Worm (Caenorhabditis elegans) whole organism, young adult: ENCODE data around the gene ZC239.4.
"Not testable (repeated sequence)": the region's sequence is repeated elsewhere in the genome, so short reads cannot be mapped to it uniquely, and the experiment has no call there.

Experiments used
- B0336.3 ChIP-seq: fragments of 200-800 bp; sonication (Bioruptor generic); IDR thresholded peaks from 2 replicates; pipeline ENCODE4 v1.3.6; 2022; ENCODE audit warnings: missing genetic modification characterization, missing compliant biosample characterization
- C06A6.2 ChIP-seq: fragments of 200-800 bp; sonication (Bioruptor generic); conservative IDR thresholded peaks from 2 replicates; pipeline ENCODE4 v1.3.6; 2022; ENCODE audit warnings: missing genetic modification characterization, missing compliant biosample characterization
- F10E7.11 ChIP-seq: sonication (generic microtip); optimal IDR thresholded peaks from 2 replicates; lab custom pipeline; 2017; ENCODE audit warnings: mild to moderate bottlenecking, missing genetic modification characterization, moderate library complexity, missing compliant biosample characterization
- F23B12.7 ChIP-seq: sonication (generic microtip); optimal IDR thresholded peaks from 2 replicates; lab custom pipeline; 2017; ENCODE audit warnings: missing genetic modification characterization, mild to moderate bottlenecking, missing compliant biosample characterization, antibody characterized with exemption, moderate library complexity; ENCODE audit not compliant: insufficient read depth
- F37B4.10 ChIP-seq: fragments of 200-800 bp; sonication (Bioruptor generic); IDR thresholded peaks from 2 replicates; pipeline ENCODE4 v1.3.6; 2022; ENCODE audit warnings: missing genetic modification characterization, missing compliant biosample characterization
- F57C9.4 ChIP-seq: sonication (generic microtip); optimal IDR thresholded peaks from 2 replicates; lab custom pipeline; 2017; ENCODE audit warnings: mild to moderate bottlenecking, missing genetic modification characterization, missing compliant biosample characterization
- Y67H2A.10 ChIP-seq: fragments of 200-800 bp; sonication (Bioruptor generic); conservative IDR thresholded peaks from 2 replicates; pipeline ENCODE4 v1.3.6; 2022; ENCODE audit warnings: missing genetic modification reagents, missing genetic modification characterization, missing compliant biosample characterization
- ama-1 ChIP-seq, 3 experiments: fragments of 150-350 bp in 1 of 3; sonication (generic microtip) in 2 of 3; optimal IDR thresholded peaks; 2 replicates each; lab custom pipeline; 2014 to 2018; ENCODE audit warnings: missing biosample characterization in 2 of 3, missing genetic modification characterization in 2 of 3, missing genetic modification reagents in 2 of 3
- ccch-3 ChIP-seq: fragments of 200-800 bp; sonication (Bioruptor generic); optimal IDR thresholded peaks from 2 replicates; lab custom pipeline; 2018; ENCODE audit warnings: mild to moderate bottlenecking, missing genetic modification characterization, missing compliant biosample characterization
- cebp-1 ChIP-seq, 2 experiments: fragments of 200-800 bp in 1 of 2; sonication (Bioruptor generic) in 1 of 2; sonication (generic microtip) in 1 of 2; IDR thresholded peaks in 1 of 2; optimal IDR thresholded peaks in 1 of 2; 2 replicates each; pipeline versions ENCODE4 v1.3.6 to Lab custom; 2017 to 2022; ENCODE audit warnings: missing compliant biosample characterization in 2 of 2, missing genetic modification characterization in 2 of 2, mild to moderate bottlenecking in 1 of 2, missing genetic modification reagents in 1 of 2, moderate library complexity in 1 of 2
- cebp-2 ChIP-seq: fragments of 200-800 bp; sonication (Bioruptor generic); IDR thresholded peaks from 2 replicates; pipeline ENCODE4 v1.3.6; 2022; ENCODE audit warnings: missing genetic modification characterization, missing compliant biosample characterization
- ceh-100 ChIP-seq: fragments of 200-800 bp; sonication (Bioruptor generic); IDR thresholded peaks from 2 replicates; pipeline ENCODE4 v1.3.6; 2022; ENCODE audit warnings: missing genetic modification reagents, missing genetic modification characterization, missing compliant biosample characterization
- ceh-40 ChIP-seq: fragments of 200-800 bp; sonication (Bioruptor generic); IDR thresholded peaks from 2 replicates; pipeline ENCODE4 v1.3.6; 2022; ENCODE audit warnings: missing genetic modification characterization, missing compliant biosample characterization
- efl-1 ChIP-seq: fragments of 150-350 bp; optimal IDR thresholded peaks from 2 replicates; lab custom pipeline; 2014; ENCODE audit warnings: missing biosample characterization, missing genetic modification reagents, missing genetic modification characterization
- gei-17 ChIP-seq: fragments of 200-800 bp; sonication (Bioruptor generic); optimal IDR thresholded peaks from 2 replicates; lab custom pipeline; 2018; ENCODE audit warnings: mild to moderate bottlenecking, missing genetic modification characterization, missing compliant biosample characterization
- hrde-1 ChIP-seq: sonication (generic microtip); optimal IDR thresholded peaks from 2 replicates; lab custom pipeline; 2016; ENCODE audit warnings: missing genetic modification characterization, mild to moderate bottlenecking, missing compliant biosample characterization, moderate library complexity, missing genotype, missing genetic modification reagents, borderline replicate concordance
- let-607 ChIP-seq, 2 experiments: fragments of 200-800 bp in 1 of 2; sonication (Bioruptor generic) in 1 of 2; sonication (generic microtip) in 1 of 2; optimal IDR thresholded peaks; 2 replicates each; lab custom pipeline; 2016 to 2018; ENCODE audit warnings: mild to moderate bottlenecking in 2 of 2, missing compliant biosample characterization in 2 of 2, missing genetic modification characterization in 2 of 2, moderate library complexity in 2 of 2, missing genotype in 1 of 2
- lin-35 ChIP-seq, 3 experiments: fragments of 150-350 bp in 2 of 3; sonication (generic microtip) in 1 of 3; optimal IDR thresholded peaks; 2 replicates each; lab custom pipeline; 2014 to 2018; ENCODE audit warnings: missing biosample characterization in 3 of 3, missing genetic modification characterization in 3 of 3, missing genetic modification reagents in 3 of 3
- lin-40 ChIP-seq: sonication (generic microtip); optimal IDR thresholded peaks from 2 replicates; lab custom pipeline; 2016; ENCODE audit warnings: missing genetic modification characterization, mild to moderate bottlenecking, missing compliant biosample characterization, missing genotype, missing genetic modification reagents
- lsl-1 ChIP-seq: fragments of 200-800 bp; sonication (Bioruptor generic); optimal IDR thresholded peaks from 2 replicates; lab custom pipeline; 2018; ENCODE audit warnings: mild to moderate bottlenecking, missing genetic modification characterization, moderate library complexity, missing compliant biosample characterization
- lsy-27 ChIP-seq: sonication (generic microtip); optimal IDR thresholded peaks from 2 replicates; lab custom pipeline; 2017; ENCODE audit warnings: missing genetic modification characterization, mild to moderate bottlenecking, missing compliant biosample characterization, antibody characterized with exemption, missing genotype, borderline replicate concordance; ENCODE audit not compliant: insufficient read depth
- madf-10 ChIP-seq: sonication (generic microtip); optimal IDR thresholded peaks from 2 replicates; lab custom pipeline; 2016; ENCODE audit warnings: mild to moderate bottlenecking, missing genetic modification characterization, missing compliant biosample characterization
- madf-3 ChIP-seq: fragments of 200-800 bp; sonication (Bioruptor generic); IDR thresholded peaks from 2 replicates; pipeline ENCODE4 v1.3.6; 2022; ENCODE audit warnings: missing genetic modification reagents, missing genetic modification characterization, missing compliant biosample characterization
- madf-8 ChIP-seq: fragments of 200-800 bp; sonication (Bioruptor generic); conservative IDR thresholded peaks from 2 replicates; pipeline ENCODE4 v1.3.6; 2022; ENCODE audit warnings: missing genetic modification reagents, missing genetic modification characterization, missing compliant biosample characterization
- nfya-2 ChIP-seq: fragments of 200-800 bp; sonication (Bioruptor generic); IDR thresholded peaks from 2 replicates; pipeline ENCODE4 v1.3.6; 2022; ENCODE audit warnings: missing genetic modification reagents, missing genetic modification characterization, missing compliant biosample characterization
- nhr-179 ChIP-seq: sonication (generic microtip); optimal IDR thresholded peaks from 2 replicates; lab custom pipeline; 2016; ENCODE audit warnings: mild to moderate bottlenecking, missing genetic modification characterization, missing compliant biosample characterization
- rcor-1 ChIP-seq: fragments of 200-800 bp; sonication (Bioruptor generic); IDR thresholded peaks from 2 replicates; pipeline ENCODE4 v1.3.6; 2022; ENCODE audit warnings: missing genetic modification reagents, missing genetic modification characterization, missing compliant biosample characterization
- snpc-1.3 ChIP-seq: sonication (generic microtip); optimal IDR thresholded peaks from 2 replicates; lab custom pipeline; 2017; ENCODE audit warnings: missing genetic modification characterization, mild to moderate bottlenecking, missing compliant biosample characterization, antibody characterized with exemption, moderate library complexity, missing genotype, missing genetic modification reagents; ENCODE audit not compliant: insufficient read depth
- snpc-3.4 ChIP-seq: sonication (generic microtip); optimal IDR thresholded peaks from 2 replicates; lab custom pipeline; 2017; ENCODE audit warnings: missing genetic modification characterization, mild to moderate bottlenecking, missing compliant biosample characterization, antibody characterized with exemption, moderate library complexity, missing genotype, missing genetic modification reagents
- snpc-4 ChIP-seq, 5 experiments: fragments of 150-350 bp in 1 of 5; sonication (generic microtip) in 4 of 5; optimal IDR thresholded peaks; 2 replicates each; lab custom pipeline; 2014 to 2018; ENCODE audit warnings: missing genetic modification characterization in 5 of 5, missing biosample characterization in 3 of 5, antibody characterized with exemption in 2 of 5, mild to moderate bottlenecking in 2 of 5, missing compliant biosample characterization in 2 of 5, missing genotype in 2 of 5, moderate library complexity in 2 of 5, missing genetic modification reagents in 1 of 5
- sptf-2 ChIP-seq: fragments of 200-800 bp; sonication (Bioruptor generic); optimal IDR thresholded peaks from 2 replicates; lab custom pipeline; 2018; ENCODE audit warnings: mild to moderate bottlenecking, missing genetic modification characterization, missing compliant biosample characterization
- unc-130 ChIP-seq: sonication (generic microtip); optimal IDR thresholded peaks from 2 replicates; lab custom pipeline; 2016; ENCODE audit warnings: missing genetic modification reagents, missing genetic modification characterization, missing compliant biosample characterization
- zim-3 ChIP-seq: sonication (generic microtip); optimal IDR thresholded peaks from 2 replicates; lab custom pipeline; 2017; ENCODE audit warnings: mild to moderate bottlenecking, missing genetic modification characterization, moderate library complexity, missing compliant biosample characterization
- ztf-22 ChIP-seq: fragments of 200-800 bp; sonication (Bioruptor generic); optimal IDR thresholded peaks from 2 replicates; lab custom pipeline; 2018; ENCODE audit warnings: mild to moderate bottlenecking, missing genetic modification characterization, moderate library complexity, missing compliant biosample characterization

The ZC239.4 gene

DNA sequence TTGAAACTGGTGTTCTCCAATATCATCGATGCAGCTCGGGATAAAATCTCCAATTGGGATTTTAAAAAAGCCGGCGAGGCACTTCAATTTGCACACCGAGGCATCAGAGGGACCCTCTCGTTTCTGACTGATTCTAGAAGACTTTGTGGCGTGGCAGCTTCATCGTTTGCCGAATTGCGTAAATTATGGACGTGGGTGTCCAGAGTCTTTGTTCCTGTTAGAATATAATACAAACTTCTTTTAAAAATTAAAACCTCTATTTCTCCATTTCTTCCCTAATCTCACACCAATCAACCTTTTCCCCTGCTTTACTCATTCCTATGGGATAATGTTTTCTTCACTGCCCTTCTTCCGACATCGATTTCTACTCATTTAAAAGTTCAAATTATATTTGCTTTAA is 3.6 kb upstream of the ZC239.4 start, which contains the start of gene ZC239.5:
ZC239.5 (plus strand) TSS at position 301 of the 400 bp plus-strand sequence.
- TF ChIP-seq gei-17 (no peak), efl-1 (GFP tag; lab: Kevin White, UChicago) (no peak), madf-3 (GFP tag; lab: Robert Waterston, UW) (no peak), lin-40 (tag; lab: Kevin White, UChicago) (no peak), nhr-179 (tag; lab: Kevin White, UChicago) (no peak), F23B12.7 (tag; lab: Kevin White, UChicago) (no peak), let-607 (tag; optimal IDR thresholded peaks at IDR 0.05; lab: Kevin White, UChicago) (no peak), madf-10 (tag; lab: Kevin White, UChicago) (no peak), F57C9.4 (tag; lab: Kevin White, UChicago) (no peak), ceh-40 (no peak), rcor-1 (no peak), zim-3 (tag; lab: Kevin White, UChicago) (no peak), madf-8 (GFP tag; lab: Robert Waterston, UW) (no peak), snpc-4 (GFP tag; optimal IDR thresholded peaks at IDR 0.05; lab: Kevin White, UChicago) (no peak), snpc-4 (tag; optimal IDR thresholded peaks at IDR 0.05; lab: Kevin White, UChicago) (no peak), C06A6.2 (no peak)

DNA sequence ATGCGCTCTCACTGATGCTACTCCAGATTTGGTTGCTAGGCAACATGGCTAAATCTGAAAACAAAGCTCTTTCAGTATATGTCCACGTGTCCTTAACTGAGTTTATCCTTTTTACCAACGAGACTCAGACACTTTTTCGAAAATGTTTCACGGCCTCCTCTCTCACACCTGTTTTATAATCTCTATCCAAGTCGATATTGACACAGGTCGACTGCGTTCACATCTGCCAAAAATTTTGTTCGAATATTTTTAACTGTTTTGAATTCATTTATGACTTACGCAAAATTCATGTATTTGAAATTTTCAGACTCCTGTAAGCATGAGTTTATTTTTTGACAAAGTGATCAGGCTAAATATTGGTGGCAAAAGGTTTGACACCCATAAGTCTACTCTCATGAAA is 1.8 kb downstream of the ZC239.4 start, which contains the start of gene ZC239.3:
ZC239.3 (plus strand) TSS at position 301 of the 400 bp plus-strand sequence.
- not testable (repeated sequence) for TF ChIP-seq ccch-3; unc-130; lin-35 (GFP tag; optimal IDR thresholded peaks at IDR 0.05; lab: Kevin White, UChicago)

DNA sequence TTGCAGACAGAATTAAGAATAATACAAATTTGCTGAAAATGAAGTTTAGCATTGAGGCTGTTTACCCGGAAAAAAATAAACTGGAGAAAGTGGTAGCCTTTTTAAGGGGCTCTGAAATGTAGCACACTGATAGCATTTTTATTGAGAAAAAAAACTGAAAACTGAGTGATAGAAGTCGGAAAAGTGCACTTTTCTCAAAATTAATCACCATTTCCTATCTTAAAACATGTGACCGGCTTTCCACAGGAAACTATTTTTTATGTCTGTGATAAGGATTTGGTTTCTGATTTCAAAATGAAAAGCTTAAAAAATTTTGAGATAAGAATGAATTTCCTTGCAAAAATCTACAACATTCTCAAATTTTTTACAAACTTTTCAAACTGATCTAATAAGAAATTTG is 6.7 kb downstream of the ZC239.4 start, which contains the start of gene ZC239.22:
ZC239.22 (minus strand) TSS at position 101 of the 400 bp plus-strand sequence.
- TF ChIP-seq ceh-100 (GFP tag; lab: Robert Waterston, UW) (no peak), rcor-1 (no peak), nfya-2 (GFP tag; lab: Robert Waterston, UW) (no peak), snpc-4 (GFP tag; optimal IDR thresholded peaks at IDR 0.05; lab: Kevin White, UChicago) (no peak), snpc-4 (tag; optimal IDR thresholded peaks at IDR 0.05; lab: Kevin White, UChicago) (no peak), Y67H2A.10 (GFP tag; lab: Robert Waterston, UW) (no peak), cebp-1 (GFP tag; IDR thresholded peaks at IDR 0.05; lab: Robert Waterston, UW) (no peak), cebp-1 (tag; optimal IDR thresholded peaks at IDR 0.05; lab: Kevin White, UChicago) (no peak), cebp-2 (GFP tag; lab: Robert Waterston, UW) (no peak), F10E7.11 (tag; lab: Kevin White, UChicago) (no peak), C06A6.2 (no peak), lsl-1 (GFP tag; lab: Kevin White, UChicago) (no peak), snpc-1.3 (tag; lab: Kevin White, UChicago) (no peak), ztf-22 (GFP tag; lab: Kevin White, UChicago) (no peak), hrde-1 (tag; lab: Kevin White, UChicago) (no peak), snpc-3.4 (tag; lab: Kevin White, UChicago) (no peak), F37B4.10 (GFP tag; lab: Robert Waterston, UW) (no peak), lsy-27 (tag; lab: Kevin White, UChicago) (no peak), ama-1 (optimal IDR thresholded peaks at IDR 0.05; lab: Kevin White, UChicago) (no peak), ama-1 (GFP tag; optimal IDR thresholded peaks at IDR 0.05; lab: Kevin White, UChicago) (no peak), sptf-2 (GFP tag; lab: Kevin White, UChicago) (no peak), B0336.3 (no peak)
